Worm (Caenorhabditis elegans) whole organism, L4 larva: ENCODE results near the gene acbp-4.

Source experiments
- D1046.2 ChIP-seq: fragments of 200-800 bp; sonication (Bioruptor generic); IDR thresholded peaks from 2 replicates; pipeline ENCODE4 v1.3.6; 2022; ENCODE audit warnings: missing genetic modification characterization, missing compliant biosample characterization
- F26F4.8 ChIP-seq: fragments of 200-800 bp; sonication (Bioruptor generic); conservative IDR thresholded peaks from 2 replicates; pipeline ENCODE4 v1.3.6; 2022; ENCODE audit warnings: missing genetic modification characterization, missing compliant biosample characterization
- F49E8.2 ChIP-seq: sonication (generic microtip); optimal IDR thresholded peaks from 2 replicates; lab custom pipeline; 2016; ENCODE audit warnings: missing compliant biosample characterization, mild to moderate bottlenecking, missing genetic modification characterization, borderline replicate concordance
- Y5F2A.4 ChIP-seq: fragments of 200-800 bp; sonication (Bioruptor generic); optimal IDR thresholded peaks from 2 replicates; lab custom pipeline; 2018; ENCODE audit warnings: mild to moderate bottlenecking, missing genetic modification characterization, missing compliant biosample characterization
- ZK337.2 ChIP-seq: fragments of 200-800 bp; sonication (Bioruptor generic); IDR thresholded peaks from 2 replicates; pipeline ENCODE4 v1.3.6; 2022; ENCODE audit warnings: missing genetic modification reagents, missing genetic modification characterization, missing compliant biosample characterization
- aha-1 ChIP-seq: fragments of 150-350 bp; peaks from one replicate; lab custom pipeline; 2014; ENCODE audit warnings: missing biosample characterization, missing genetic modification characterization
- ama-1 ChIP-seq: fragments of 150-350 bp; optimal IDR thresholded peaks from 2 replicates; lab custom pipeline; 2014; ENCODE audit warnings: inconsistent platforms, mixed read lengths
- ceh-44 ChIP-seq: fragments of 200-800 bp; sonication (Bioruptor generic); IDR thresholded peaks from 2 replicates; pipeline ENCODE4 v1.3.6; 2022; ENCODE audit warnings: missing genetic modification reagents, missing genetic modification characterization, missing compliant biosample characterization
- ceh-62 ChIP-seq: sonication (generic microtip); optimal IDR thresholded peaks from 2 replicates; lab custom pipeline; 2017; ENCODE audit warnings: missing biosample characterization, missing genetic modification characterization
- ces-1 ChIP-seq: fragments of 150-350 bp; sonication (generic microtip); optimal IDR thresholded peaks from 4 replicates; lab custom pipeline; 2014; ENCODE audit warnings: missing biosample characterization, missing genetic modification reagents, missing genetic modification characterization
- ctbp-1 ChIP-seq: fragments of 200-800 bp; sonication (Bioruptor generic); IDR thresholded peaks from 2 replicates; pipeline ENCODE4 v1.3.6; 2022; ENCODE audit warnings: missing genetic modification reagents, missing genetic modification characterization, missing compliant biosample characterization
- daf-16 ChIP-seq, 3 experiments: sonication (generic microtip); optimal IDR thresholded peaks; 2 replicates each; lab custom pipeline; 2016 to 2017; ENCODE audit warnings: missing genetic modification characterization in 3 of 3, missing genetic modification reagents in 3 of 3, mild to moderate bottlenecking in 2 of 3, missing compliant biosample characterization in 2 of 3, missing biosample characterization in 1 of 3, moderate library complexity in 1 of 3
- dmd-6 ChIP-seq: fragments of 200-800 bp; sonication (Bioruptor generic); IDR thresholded peaks from 2 replicates; pipeline ENCODE4 v1.3.6; 2022; ENCODE audit warnings: missing genetic modification reagents, missing genetic modification characterization, missing compliant biosample characterization
- dpl-1 ChIP-seq: fragments of 150-350 bp; optimal IDR thresholded peaks from 2 replicates; lab custom pipeline; 2014; ENCODE audit warnings: missing biosample characterization, missing genetic modification reagents, missing genetic modification characterization
- duxl-1 ChIP-seq: sonication (generic microtip); optimal IDR thresholded peaks from 2 replicates; lab custom pipeline; 2016; ENCODE audit warnings: mild to moderate bottlenecking, missing genetic modification characterization, moderate library complexity, missing compliant biosample characterization; ENCODE audit not compliant: poor library complexity
- egl-43 ChIP-seq: fragments of 200-800 bp; sonication (Bioruptor generic); IDR thresholded peaks from 2 replicates; pipeline ENCODE4 v1.3.6; 2022; ENCODE audit warnings: missing genetic modification reagents, missing genetic modification characterization, missing compliant biosample characterization
- fkh-10 ChIP-seq: fragments of 150-350 bp; optimal IDR thresholded peaks from 2 replicates; lab custom pipeline; 2014; ENCODE audit warnings: missing biosample characterization, missing genetic modification reagents, missing genetic modification characterization
- hif-1 ChIP-seq, 2 experiments: sonication (generic microtip); optimal IDR thresholded peaks; 2 replicates each; lab custom pipeline; 2016 to 2017; ENCODE audit warnings: missing compliant biosample characterization in 2 of 2, missing genetic modification characterization in 2 of 2, missing genetic modification reagents in 2 of 2, missing genotype in 2 of 2, mild to moderate bottlenecking in 1 of 2
- hlh-11 ChIP-seq: fragments of 200-800 bp; sonication (Bioruptor generic); optimal IDR thresholded peaks from 2 replicates; lab custom pipeline; 2018; ENCODE audit warnings: mild to moderate bottlenecking, missing genetic modification characterization, missing compliant biosample characterization
- hlh-30 ChIP-seq: sonication (generic microtip); optimal IDR thresholded peaks from 2 replicates; lab custom pipeline; 2017; ENCODE audit warnings: antibody characterized with exemption, mild to moderate bottlenecking, missing genetic modification characterization, missing compliant biosample characterization; ENCODE audit not compliant: insufficient read depth
- lim-7 ChIP-seq: fragments of 200-800 bp; sonication (Bioruptor generic); IDR thresholded peaks from 2 replicates; pipeline ENCODE4 v1.3.6; 2022; ENCODE audit warnings: missing genetic modification characterization, missing compliant biosample characterization
- lin-1 ChIP-seq: fragments of 200-800 bp; sonication (Bioruptor generic); IDR thresholded peaks from 2 replicates; pipeline ENCODE4 v1.3.6; 2022; ENCODE audit warnings: missing genetic modification reagents, missing genetic modification characterization, missing compliant biosample characterization
- lin-13 ChIP-seq: fragments of 150-350 bp; optimal IDR thresholded peaks from 2 replicates; lab custom pipeline; 2014; ENCODE audit warnings: missing biosample characterization, missing genetic modification reagents, missing genetic modification characterization
- lin-29 ChIP-seq: fragments of 200-800 bp; sonication (Bioruptor generic); IDR thresholded peaks from 2 replicates; pipeline ENCODE4 v1.3.6; 2022; ENCODE audit warnings: missing genetic modification reagents, missing genetic modification characterization, missing compliant biosample characterization
- lin-38 ChIP-seq: fragments of 200-800 bp; sonication (Bioruptor generic); IDR thresholded peaks from 2 replicates; pipeline ENCODE4 v1.3.6; 2022; ENCODE audit warnings: missing genetic modification reagents, missing genetic modification characterization, missing compliant biosample characterization
- lsy-2 ChIP-seq, 2 experiments: fragments of 150-350 bp in 1 of 2; sonication (generic microtip) in 1 of 2; optimal IDR thresholded peaks; 2 replicates each; lab custom pipeline; 2014 to 2017; ENCODE audit warnings: missing biosample characterization in 2 of 2, missing genetic modification characterization in 2 of 2
- madf-9 ChIP-seq: fragments of 200-800 bp; sonication (Bioruptor generic); conservative IDR thresholded peaks from 2 replicates; pipeline ENCODE4 v1.3.6; 2022; ENCODE audit warnings: missing genetic modification reagents, missing genetic modification characterization, missing compliant biosample characterization
- mdl-1 ChIP-seq, 2 experiments: fragments of 150-350 bp in 1 of 2; sonication (generic microtip) in 1 of 2; optimal IDR thresholded peaks; 2 replicates each; lab custom pipeline; 2014 to 2017; ENCODE audit warnings: missing biosample characterization in 2 of 2, missing genetic modification characterization in 2 of 2
- mep-1 ChIP-seq: fragments of 150-350 bp; sonication (generic microtip); optimal IDR thresholded peaks from 3 replicates; lab custom pipeline; 2014; ENCODE audit warnings: missing biosample characterization, missing genetic modification characterization
- mxl-3 ChIP-seq: fragments of 200-800 bp; sonication (Bioruptor generic); optimal IDR thresholded peaks from 2 replicates; lab custom pipeline; 2018; ENCODE audit warnings: mild to moderate bottlenecking, missing genetic modification characterization, missing compliant biosample characterization
- nhr-102 ChIP-seq: sonication (generic microtip); optimal IDR thresholded peaks from 2 replicates; lab custom pipeline; 2016; ENCODE audit warnings: mild to moderate bottlenecking, missing genetic modification characterization, moderate library complexity, missing compliant biosample characterization
- nhr-237 ChIP-seq: sonication (generic microtip); optimal IDR thresholded peaks from 2 replicates; lab custom pipeline; 2017; ENCODE audit warnings: missing biosample characterization, missing genetic modification characterization
- nhr-28 ChIP-seq: fragments of 150-350 bp; optimal IDR thresholded peaks from 2 replicates; lab custom pipeline; 2014; ENCODE audit warnings: missing biosample characterization, missing genetic modification characterization
- nhr-41 ChIP-seq: fragments of 200-800 bp; sonication (Bioruptor generic); IDR thresholded peaks from 2 replicates; pipeline ENCODE4 v1.3.6; 2022; ENCODE audit warnings: missing genetic modification reagents, missing genetic modification characterization, missing compliant biosample characterization
- nhr-42 ChIP-seq: fragments of 200-800 bp; sonication (Bioruptor generic); IDR thresholded peaks from 2 replicates; pipeline ENCODE4 v1.3.6; 2022; ENCODE audit warnings: missing genetic modification characterization, missing compliant biosample characterization
- nhr-48 ChIP-seq: sonication (generic microtip); optimal IDR thresholded peaks from 2 replicates; lab custom pipeline; 2016; ENCODE audit warnings: mild to moderate bottlenecking, missing genetic modification characterization, missing compliant biosample characterization
- php-3 ChIP-seq: fragments of 200-800 bp; sonication (Bioruptor generic); IDR thresholded peaks from 2 replicates; pipeline ENCODE4 v1.3.6; 2022; ENCODE audit warnings: missing genetic modification reagents, missing genetic modification characterization, missing compliant biosample characterization
- pqm-1 ChIP-seq: sonication (generic microtip); optimal IDR thresholded peaks from 2 replicates; lab custom pipeline; 2017; ENCODE audit warnings: missing biosample characterization, missing genetic modification characterization
- sdz-12 ChIP-seq: fragments of 200-800 bp; sonication (Bioruptor generic); optimal IDR thresholded peaks from 2 replicates; lab custom pipeline; 2018; ENCODE audit warnings: mild to moderate bottlenecking, missing genetic modification characterization, missing compliant biosample characterization
- set-16 ChIP-seq: fragments of 200-800 bp; sonication (Bioruptor generic); IDR thresholded peaks from 2 replicates; pipeline ENCODE4 v1.3.6; 2022; ENCODE audit warnings: missing genetic modification reagents, missing genetic modification characterization, missing compliant biosample characterization
- snpc-1.2 ChIP-seq: fragments of 200-800 bp; sonication (Bioruptor generic); IDR thresholded peaks from 2 replicates; pipeline ENCODE4 v1.3.6; 2022; ENCODE audit warnings: missing genetic modification reagents, missing genetic modification characterization, missing compliant biosample characterization
- spr-1 ChIP-seq: sonication (generic microtip); optimal IDR thresholded peaks from 2 replicates; lab custom pipeline; 2016; ENCODE audit warnings: mild to moderate bottlenecking, missing genetic modification characterization, missing compliant biosample characterization
- tra-1 ChIP-seq: fragments of 200-800 bp; sonication (Bioruptor generic); IDR thresholded peaks from 2 replicates; pipeline ENCODE4 v1.3.6; 2022; ENCODE audit warnings: missing genetic modification reagents, missing genetic modification characterization, missing compliant biosample characterization
- unc-130 ChIP-seq: sonication (generic microtip); optimal IDR thresholded peaks from 2 replicates; lab custom pipeline; 2016; ENCODE audit warnings: missing genetic modification reagents, missing genetic modification characterization, missing compliant biosample characterization
- vab-7 ChIP-seq: fragments of 200-800 bp; sonication (Bioruptor generic); IDR thresholded peaks from 2 replicates; pipeline ENCODE4 v1.3.6; 2022; ENCODE audit warnings: missing genetic modification reagents, missing genetic modification characterization, missing compliant biosample characterization
- zfp-2 ChIP-seq: sonication (generic microtip); optimal IDR thresholded peaks from 2 replicates; lab custom pipeline; 2016; ENCODE audit warnings: mild to moderate bottlenecking, missing genetic modification characterization, missing compliant biosample characterization
- zfp-3 ChIP-seq: fragments of 200-800 bp; sonication (Bioruptor generic); conservative IDR thresholded peaks from 2 replicates; pipeline ENCODE4 v1.3.6; 2022; ENCODE audit warnings: missing genetic modification reagents, missing genetic modification characterization, missing compliant biosample characterization
- ztf-11 ChIP-seq: fragments of 150-350 bp; optimal IDR thresholded peaks from 2 replicates; lab custom pipeline; 2014; ENCODE audit warnings: missing biosample characterization, missing genetic modification characterization
- ztf-7 ChIP-seq: fragments of 150-350 bp; optimal IDR thresholded peaks from 2 replicates; lab custom pipeline; 2014; ENCODE audit warnings: missing biosample characterization, missing genetic modification characterization

acbp-4 gene

DNA sequence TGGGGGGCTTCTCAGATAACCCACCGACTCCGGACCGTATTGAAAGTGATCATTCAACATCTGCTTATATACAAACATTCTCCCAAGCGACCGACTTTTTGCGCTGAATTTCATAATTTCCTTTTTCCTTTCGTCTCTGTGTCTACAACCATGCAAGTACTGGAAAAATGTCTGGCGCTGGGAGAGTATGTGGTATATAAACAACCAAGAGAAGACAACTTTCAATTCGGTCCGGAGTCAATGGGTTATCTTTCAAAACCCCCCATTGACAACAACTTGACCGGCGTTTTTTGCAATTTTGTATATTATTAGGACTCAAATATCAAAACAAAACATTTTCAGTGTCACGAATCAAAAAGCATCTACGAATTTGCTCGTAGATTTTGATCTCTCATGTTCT lies 30.4 kb downstream of the acbp-4 start (continued):
- TF ChIP-seq php-3 (GFP tag; lab: Robert Waterston, UW) (peak; percentile 70), F26F4.8 (GFP tag; lab: Robert Waterston, UW) (0 out of 2 replicates have a peak, but pooled peaks have one; percentile 42), ztf-7 (peak; percentile 89), snpc-1.2 (GFP tag; lab: Robert Waterston, UW) (0 out of 2 replicates have a peak, but pooled peaks have one; percentile 30), ceh-44 (GFP tag; lab: Robert Waterston, UW) (no peak), set-16 (GFP tag; lab: Robert Waterston, UW) (no peak), fkh-10 (peak; percentile 6), lin-13 (GFP tag; lab: Kevin White, UChicago) (peak; percentile 56), lin-1 (GFP tag; lab: Robert Waterston, UW) (peak; percentile 84), sdz-12 (GFP tag; lab: Kevin White, UChicago) (peak; percentile 74), zfp-3 (GFP tag; lab: Robert Waterston, UW) (peak; percentile 57; the same call in 1 of the 2 replicates), dmd-6 (GFP tag; lab: Robert Waterston, UW) (peak; percentile 80), lsy-2 (tag; optimal IDR thresholded peaks at IDR 0.05; lab: Kevin White, UChicago) (peak in 1 of 2 experiments; percentile 89), nhr-48 (peak; percentile 59), hlh-11 (tag; lab: Kevin White, UChicago) (peak; percentile 61), unc-130 (no peak), duxl-1 (tag; lab: Kevin White, UChicago) (peak; percentile 72), nhr-41 (peak; percentile 56; the same call in 1 of the 2 replicates), hif-1 (tag; optimal IDR thresholded peaks at IDR 0.05; lab: Kevin White, UChicago) (peak in 1 of 2 experiments; percentile 61), zfp-2 (peak; percentile 14), madf-9 (peak; percentile 73), nhr-237 (tag; lab: Kevin White, UChicago) (no peak), D1046.2 (GFP tag; lab: Robert Waterston, UW) (peak; percentile 45; the same call in 1 of the 2 replicates), lin-38 (peak; percentile 84), mxl-3 (peak; percentile 16), F49E8.2 (no peak), ZK337.2 (GFP tag; lab: Robert Waterston, UW) (peak; percentile 33; the same call in 1 of the 2 replicates), dpl-1 (GFP tag; lab: Kevin White, UChicago) (peak; percentile 76), tra-1 (GFP tag; lab: Robert Waterston, UW) (peak; percentile 79; the same call in 1 of the 2 replicates), nhr-42 (peak; percentile 81), lim-7 (GFP tag; lab: Robert Waterston, UW) (peak; percentile 62), ama-1 (lab: Kevin White, UChicago) (no peak), Y5F2A.4 (peak; percentile 63), lin-29 (GFP tag; lab: Robert Waterston, UW) (no peak), mdl-1 (tag; optimal IDR thresholded peaks at IDR 0.05; lab: Kevin White, UChicago) (peak in 1 of 2 experiments; percentile 25), spr-1 (peak; percentile 20), vab-7 (GFP tag; lab: Robert Waterston, UW) (peak; percentile 63), nhr-102 (tag; lab: Kevin White, UChicago) (peak; percentile 83), mep-1 (peak; percentile 83), daf-16 (GFP tag; optimal IDR thresholded peaks at IDR 0.05; lab: Kevin White, UChicago) (peak; percentile 1 to 86), daf-16 (tag; optimal IDR thresholded peaks at IDR 0.05; lab: Kevin White, UChicago) (peak; percentile 85), pqm-1 (tag; lab: Kevin White, UChicago) (peak; percentile 26), ces-1 (no peak), ceh-62 (no peak), ztf-11 (tag; lab: Kevin White, UChicago) (no peak), egl-43 (GFP tag; lab: Robert Waterston, UW) (no peak; the same call in 1 of the 2 replicates), nhr-28 (tag; lab: Kevin White, UChicago) (peak; percentile 37), hlh-30 (peak; percentile 60), ctbp-1 (GFP tag; lab: Robert Waterston, UW) (no peak), aha-1 (tag; lab: Kevin White, UChicago) (peak; percentile 52)
